Fruit fly (Drosophila melanogaster) whole organism: ENCODE measurements around the gene CG42763.

ENCODE experiments used
- CG8478 ChIP-seq: fragments of >200 bp; optimal IDR thresholded peaks from 2 replicates; lab custom pipeline; 2018; ENCODE audit warnings: inconsistent platforms
- Dll ChIP-seq: fragments of >200 bp; optimal IDR thresholded peaks from 2 replicates; lab custom pipeline; 2017
- EcR ChIP-seq, 2 experiments: fragments of >200 bp; optimal IDR thresholded peaks; 2 replicates each; lab custom pipeline; 2017; ENCODE audit warnings: missing biosample characterization in 2 of 2, missing genetic modification characterization in 2 of 2, missing genetic modification reagents in 2 of 2
- psq ChIP-seq: fragments of >200 bp; optimal IDR thresholded peaks from 2 replicates; lab custom pipeline; 2017
- usp ChIP-seq: fragments of >200 bp; optimal IDR thresholded peaks from 2 replicates; lab custom pipeline; 2017; ENCODE audit warnings: missing biosample characterization, missing genetic modification characterization, mixed read lengths

DNA sequence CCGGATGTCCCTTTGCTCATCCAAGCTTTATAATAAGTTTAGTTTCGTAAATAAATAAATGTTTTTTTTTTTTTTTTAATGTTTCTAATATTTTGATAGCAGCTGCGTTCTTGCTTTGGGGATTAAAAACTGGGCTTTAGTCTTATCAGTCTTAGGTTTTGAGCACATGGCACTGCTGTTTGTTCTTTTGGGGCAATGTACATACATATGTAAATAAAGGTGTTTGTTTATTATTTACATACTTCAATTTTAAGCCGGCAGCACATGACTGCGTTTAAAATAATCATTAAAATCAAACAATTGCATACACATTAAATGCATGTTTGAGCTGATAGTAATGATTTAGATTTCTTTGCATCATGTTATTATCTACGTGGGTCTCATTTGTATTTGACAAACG lies 19.3 kb upstream of the CG42763 start:
- no peak for TF ChIP-seq EcR (GFP tag; optimal IDR thresholded peaks at IDR 0.05; lab: Kevin White, UChicago)
- no peak for TF ChIP-seq psq (lab: Kevin White, UChicago)
- TF ChIP-seq CG8478 (lab: Kevin White, UChicago), result no peak
- TF ChIP-seq usp (GFP tag; lab: Kevin White, UChicago), result no peak
- no peak for TF ChIP-seq Dll
